Fruit fly (Drosophila melanogaster) whole organism, wandering third instar larva: Measurements from ENCODE around the gene PICK1.

Experiments used
- Abd-B ChIP-seq: fragments of >200 bp; optimal IDR thresholded peaks from 2 replicates; lab custom pipeline; 2017; ENCODE audit warnings: missing biosample characterization, missing genetic modification characterization
- CG9705 ChIP-seq: fragments of 200-800 bp; sonication (Bioruptor generic); optimal IDR thresholded peaks from 2 replicates; lab custom pipeline; 2018; ENCODE audit warnings: missing biosample characterization, mild to moderate bottlenecking, missing genetic modification characterization
- CrebA ChIP-seq: fragments of 200-800 bp; sonication (Bioruptor generic); optimal IDR thresholded peaks from 2 replicates; lab custom pipeline; 2016; ENCODE audit warnings: missing biosample characterization, mild to moderate bottlenecking, missing genetic modification characterization, borderline replicate concordance
- Dfd ChIP-seq: fragments of >200 bp; optimal IDR thresholded peaks from 2 replicates; lab custom pipeline; 2017; ENCODE audit warnings: missing biosample characterization, missing genetic modification characterization
- Dif ChIP-seq: fragments of 200-275, 200-300 bp; sonication (Bioruptor generic); optimal IDR thresholded peaks from 2 replicates; lab custom pipeline; 2018; ENCODE audit warnings: missing biosample characterization, missing genetic modification characterization; ENCODE audit not compliant: partially characterized antibody
- GATAd ChIP-seq: sonication (Bioruptor generic); optimal IDR thresholded peaks from 2 replicates; lab custom pipeline; 2016; ENCODE audit warnings: missing biosample characterization, missing genetic modification characterization
- Hnf4 ChIP-seq: fragments of 200-800 bp; sonication (Bioruptor generic); optimal IDR thresholded peaks from 2 replicates; lab custom pipeline; 2016; ENCODE audit warnings: missing biosample characterization, mild to moderate bottlenecking, missing genetic modification characterization
- Hr78 ChIP-seq: fragments of >200 bp; optimal IDR thresholded peaks from 2 replicates; lab custom pipeline; 2017; ENCODE audit warnings: missing biosample characterization, missing genetic modification characterization
- Jra ChIP-seq: sonication (Bioruptor generic); optimal IDR thresholded peaks from 2 replicates; lab custom pipeline; 2016; ENCODE audit warnings: missing biosample characterization, missing genetic modification characterization
- Myc ChIP-seq: fragments of >200 bp; optimal IDR thresholded peaks from 2 replicates; lab custom pipeline; 2017
- OdsH ChIP-seq: fragments of 200-800 bp; sonication (Bioruptor generic); optimal IDR thresholded peaks from 2 replicates; lab custom pipeline; 2016; ENCODE audit warnings: missing biosample characterization, mild to moderate bottlenecking, missing genetic modification characterization
- Rel ChIP-seq, 2 experiments: fragments of 200-800 bp; sonication (Bioruptor generic) in 1 of 2; optimal IDR thresholded peaks; 2 replicates in 1 of 2; 3 replicates in 1 of 2; lab custom pipeline; 2016 to 2019; ENCODE audit warnings: mild to moderate bottlenecking in 2 of 2, missing biosample characterization in 2 of 2, missing genetic modification characterization in 2 of 2, moderate library complexity in 1 of 2
- Sp1 ChIP-seq: fragments of 200-800 bp; sonication (Bioruptor generic); optimal IDR thresholded peaks from 3 replicates; lab custom pipeline; 2019; ENCODE audit warnings: missing biosample characterization, mild to moderate bottlenecking, missing genetic modification characterization, moderate library complexity
- Vsx2 ChIP-seq: fragments of 200-300, 225-300 bp; sonication (Bioruptor generic); optimal IDR thresholded peaks from 2 replicates; lab custom pipeline; 2018; ENCODE audit warnings: missing biosample characterization, missing genetic modification characterization; ENCODE audit not compliant: partially characterized antibody
- br ChIP-seq: fragments of 200-800 bp; sonication (Bioruptor generic); optimal IDR thresholded peaks from 2 replicates; lab custom pipeline; 2016; ENCODE audit warnings: missing biosample characterization, missing genetic modification characterization
- brk ChIP-seq: fragments of 200-800 bp; sonication (Bioruptor generic); optimal IDR thresholded peaks from 2 replicates; lab custom pipeline; 2016; ENCODE audit warnings: missing biosample characterization, mild to moderate bottlenecking, missing genetic modification characterization
- dl ChIP-seq, 2 experiments: fragments of 175-275, 200-275 bp in 1 of 2; fragments of 200-275 bp in 1 of 2; sonication (Bioruptor generic); optimal IDR thresholded peaks; lab custom pipeline; 2018; ENCODE audit warnings: mild to moderate bottlenecking in 2 of 2, missing biosample characterization in 2 of 2, missing genetic modification characterization in 2 of 2, moderate library complexity in 2 of 2; ENCODE audit not compliant: partially characterized antibody in 2 of 2, insufficient read depth in 1 of 2
- dmrt93B ChIP-seq: fragments of 200-800 bp; sonication (Bioruptor generic); optimal IDR thresholded peaks from 2 replicates; lab custom pipeline; 2018; ENCODE audit warnings: missing biosample characterization, mild to moderate bottlenecking, missing genetic modification characterization
- dsf ChIP-seq: sonication (Bioruptor generic); optimal IDR thresholded peaks from 2 replicates; lab custom pipeline; 2016; ENCODE audit warnings: missing biosample characterization, missing genetic modification characterization, borderline replicate concordance
- ey ChIP-seq: fragments of 200-800 bp; sonication (Bioruptor generic); optimal IDR thresholded peaks from 2 replicates; lab custom pipeline; 2016; ENCODE audit warnings: missing biosample characterization, missing genetic modification characterization
- foxo ChIP-seq, 2 experiments: fragments of 200-800 bp; sonication (Bioruptor generic); optimal IDR thresholded peaks; 2 replicates in 1 of 2; 3 replicates in 1 of 2; lab custom pipeline; 2016 to 2017; ENCODE audit warnings: missing biosample characterization in 2 of 2, missing genetic modification characterization in 2 of 2
- fru ChIP-seq: fragments of 200-800 bp; sonication (Bioruptor generic); optimal IDR thresholded peaks from 3 replicates; lab custom pipeline; 2016; ENCODE audit warnings: missing biosample characterization, mild to moderate bottlenecking, missing genetic modification characterization
- h ChIP-seq: fragments of 200-800 bp; sonication (Bioruptor generic); optimal IDR thresholded peaks from 3 replicates; lab custom pipeline; 2016; ENCODE audit warnings: missing biosample characterization, mild to moderate bottlenecking, missing genetic modification characterization
- lola ChIP-seq: fragments of >200 bp; optimal IDR thresholded peaks from 2 replicates; lab custom pipeline; 2017; ENCODE audit warnings: missing biosample characterization, missing genetic modification characterization
- pan ChIP-seq: fragments of >200 bp; optimal IDR thresholded peaks from 2 replicates; lab custom pipeline; 2017
- psq ChIP-seq: fragments of 200-800 bp; sonication (Bioruptor generic); optimal IDR thresholded peaks from 3 replicates; lab custom pipeline; 2017; ENCODE audit warnings: missing biosample characterization, mild to moderate bottlenecking, missing genetic modification characterization, moderate library complexity
- sv ChIP-seq: fragments of 200-800 bp; sonication (Bioruptor generic); optimal IDR thresholded peaks from 3 replicates; lab custom pipeline; 2016; ENCODE audit warnings: missing biosample characterization, missing genetic modification characterization
- tai ChIP-seq: sonication (Bioruptor generic); optimal IDR thresholded peaks from 2 replicates; lab custom pipeline; 2016; ENCODE audit warnings: missing biosample characterization, missing genetic modification characterization
- usp ChIP-seq: fragments of >200 bp; optimal IDR thresholded peaks from 2 replicates; lab custom pipeline; 2017; ENCODE audit warnings: missing biosample characterization, missing genetic modification characterization

The PICK1 gene

dm6 chr2L:12666002-12666576 is 28.7 kb upstream of the PICK1 start:
- no peak for TF ChIP-seq br (GFP tag; lab: Kevin White, UChicago)
- TF ChIP-seq usp (GFP tag; lab: Kevin White, UChicago), result no peak
- TF ChIP-seq GATAd (GFP tag; lab: Kevin White, UChicago), result no peak
- TF ChIP-seq Myc (lab: Kevin White, UChicago), result no peak
- no peak for TF ChIP-seq CG9705
- no peak for TF ChIP-seq Dfd (GFP tag; lab: Kevin White, UChicago)
- no peak for TF ChIP-seq Hr78
- TF ChIP-seq psq (GFP tag; lab: Kevin White, UChicago), result no peak
- no peak for TF ChIP-seq OdsH (GFP tag; lab: Kevin White, UChicago)
- TF ChIP-seq dl (GFP tag; optimal IDR thresholded peaks at IDR 0.05; lab: Kevin White, UChicago; ENCODE audit: insufficient read depth in 1 of 2, partially characterized antibody in 2 of 2), result no peak
- no peak for TF ChIP-seq dsf (GFP tag; lab: Kevin White, UChicago)
- TF ChIP-seq, all 38 proteins: peak for 0

- TF ChIP-seq foxo (GFP tag; optimal IDR thresholded peaks at IDR 0.05; lab: Kevin White, UChicago), result no peak
- TF ChIP-seq OdsH (GFP tag; lab: Kevin White, UChicago), result no peak
- no peak for TF ChIP-seq Vsx2 (GFP tag; lab: Kevin White, UChicago)
- no peak for TF ChIP-seq Rel (GFP tag; optimal IDR thresholded peaks at IDR 0.05; lab: Kevin White, UChicago)
- TF ChIP-seq Rel (tag; optimal IDR thresholded peaks at IDR 0.05; lab: Kevin White, UChicago), result no peak
- no peak for TF ChIP-seq dsf (GFP tag; lab: Kevin White, UChicago)
These were observed 25.2 kb upstream of the PICK1 start, which contains the start of gene Nepl7 for dm6 chr2L:12669614-12670013. Nepl7 (minus strand) TSS chr2L:12669714.

- TF ChIP-seq dsf (GFP tag; lab: Kevin White, UChicago) (no peak), ey (GFP tag; lab: Kevin White, UChicago) (no peak), Rel (GFP tag; optimal IDR thresholded peaks at IDR 0.05; lab: Kevin White, UChicago) (no peak), Rel (tag; optimal IDR thresholded peaks at IDR 0.05; lab: Kevin White, UChicago) (no peak), usp (GFP tag; lab: Kevin White, UChicago) (no peak), Abd-B (GFP tag; lab: Kevin White, UChicago) (no peak), dl (GFP tag; optimal IDR thresholded peaks at IDR 0.05; lab: Kevin White, UChicago; ENCODE audit: insufficient read depth in 1 of 2, partially characterized antibody in 2 of 2) (no peak), Hr78 (no peak), sv (GFP tag; lab: Kevin White, UChicago) (no peak), Myc (lab: Kevin White, UChicago) (no peak), brk (GFP tag; lab: Kevin White, UChicago) (no peak), GATAd (GFP tag; lab: Kevin White, UChicago) (no peak), fru (GFP tag; lab: Kevin White, UChicago) (no peak), OdsH (GFP tag; lab: Kevin White, UChicago) (no peak), foxo (GFP tag; optimal IDR thresholded peaks at IDR 0.05; lab: Kevin White, UChicago) (no peak), Vsx2 (GFP tag; lab: Kevin White, UChicago) (no peak), Jra (GFP tag; lab: Kevin White, UChicago) (no peak), pan (no peak), CrebA (no peak), Sp1 (GFP tag; lab: Kevin White, UChicago) (no peak)
These were observed 22.5 kb upstream of the PICK1 start for dm6 chr2L:12672296-12672695.

- no peak for TF ChIP-seq GATAd (GFP tag; lab: Kevin White, UChicago)
- no peak for TF ChIP-seq lola (GFP tag; lab: Kevin White, UChicago)
- no peak for TF ChIP-seq fru (GFP tag; lab: Kevin White, UChicago)
- TF ChIP-seq Hnf4 (GFP tag; lab: Kevin White, UChicago), result no peak
- TF ChIP-seq Abd-B (GFP tag; lab: Kevin White, UChicago), result no peak
These were observed 20.5 kb upstream of the PICK1 start for dm6 chr2L:12674365-12674764.

dm6 chr2L:12678286-12678685 is 16.5 kb upstream of the PICK1 start:
- no peak for TF ChIP-seq usp (GFP tag; lab: Kevin White, UChicago)
- no peak for TF ChIP-seq dmrt93B (GFP tag; lab: Kevin White, UChicago)
- TF ChIP-seq dsf (GFP tag; lab: Kevin White, UChicago), result no peak
- TF ChIP-seq h (GFP tag; lab: Kevin White, UChicago), result no peak
- no peak for TF ChIP-seq tai (GFP tag; lab: Kevin White, UChicago)
- no peak for TF ChIP-seq Dif (GFP tag; lab: Kevin White, UChicago)
- TF ChIP-seq lola (GFP tag; lab: Kevin White, UChicago), result no peak
- TF ChIP-seq pan, result no peak
